Worm (Caenorhabditis elegans) whole organism, L4/young adult: ENCODE data around the gene nhr-21.

ENCODE experiments used
- W03F9.2 ChIP-seq: fragments of 150-350 bp; optimal IDR thresholded peaks from 2 replicates; lab custom pipeline; 2014; ENCODE audit warnings: missing biosample characterization, missing genetic modification characterization
- dao-5 ChIP-seq: sonication (generic microtip); optimal IDR thresholded peaks from 2 replicates; lab custom pipeline; 2016; ENCODE audit warnings: missing genotype, missing genetic modification characterization, moderate library complexity, missing compliant biosample characterization
- him-1 ChIP-seq: sonication (generic microtip); optimal IDR thresholded peaks from 2 replicates; lab custom pipeline; 2016; ENCODE audit warnings: missing genotype, missing genetic modification reagents, missing genetic modification characterization, missing compliant biosample characterization

DNA sequence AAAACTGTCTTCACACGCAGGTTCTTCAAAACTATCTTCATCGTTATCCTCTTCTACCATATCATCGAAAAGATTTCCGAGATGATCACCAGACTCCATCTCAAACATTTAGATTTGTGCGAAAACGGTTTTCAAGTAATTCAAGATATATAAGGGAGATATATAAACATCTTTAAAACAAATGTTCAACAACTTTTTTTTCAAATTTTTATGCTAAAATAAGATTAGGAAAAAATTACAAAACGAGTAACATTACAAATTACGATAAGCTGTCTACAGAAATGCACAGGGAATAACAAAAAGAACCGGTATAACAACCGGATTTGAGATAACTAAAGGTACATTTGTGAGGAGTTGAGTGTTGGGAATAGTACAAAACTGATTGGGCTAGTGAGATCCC is 43.1 kb upstream of the nhr-21 start, which contains the start of gene C30G12.6:
- TF ChIP-seq dao-5 (tag; lab: Kevin White, UChicago) (no peak), him-1 (tag; lab: Kevin White, UChicago) (no peak), W03F9.2 (tag; lab: Kevin White, UChicago) (no peak)
